Worm (Caenorhabditis elegans) whole organism, mixed stage, embryonic: ENCODE measurements around the gene rbm-25.

Source experiments
- ceh-83 ChIP-seq: fragments of 200-800 bp; sonication (Bioruptor generic); optimal IDR thresholded peaks from 2 replicates; lab custom pipeline; 2018; ENCODE audit warnings: mild to moderate bottlenecking, missing genetic modification characterization, missing compliant biosample characterization
- lin-13 ChIP-seq: fragments of 150-350 bp; optimal IDR thresholded peaks from 2 replicates; lab custom pipeline; 2014; ENCODE audit warnings: missing biosample characterization, missing genetic modification characterization
- lsy-2 ChIP-seq: fragments of 150-350 bp; optimal IDR thresholded peaks from 2 replicates; lab custom pipeline; 2014; ENCODE audit warnings: missing biosample characterization, missing genetic modification characterization
- pha-4 ChIP-seq: fragments of 150-350 bp; optimal IDR thresholded peaks from 2 replicates; lab custom pipeline; 2018; ENCODE audit warnings: missing biosample characterization, missing genetic modification reagents, missing genetic modification characterization
- ztf-11 ChIP-seq: fragments of 150-350 bp; optimal IDR thresholded peaks from 2 replicates; lab custom pipeline; 2014; ENCODE audit warnings: missing biosample characterization, missing genetic modification characterization

DNA sequence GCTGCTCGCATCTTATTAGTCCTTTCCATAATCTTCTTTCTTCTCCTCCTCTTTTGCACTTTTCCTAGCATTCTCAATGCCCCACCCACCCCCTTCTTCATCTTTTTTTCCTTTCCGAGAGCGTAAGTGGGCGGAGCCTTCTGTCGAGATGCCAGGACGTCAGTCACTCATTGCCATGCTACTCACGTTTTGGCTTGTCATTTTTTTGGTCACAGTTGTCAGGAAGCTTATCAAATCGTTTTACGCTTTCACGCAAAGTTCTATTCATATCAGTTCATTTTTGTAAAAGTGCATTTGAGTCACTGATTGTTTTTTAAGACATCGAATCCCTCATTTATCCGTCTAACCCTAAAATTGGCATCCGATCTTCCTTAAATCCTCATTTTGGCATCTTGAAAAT is 42.0 kb downstream of the rbm-25 start:
- no peak for TF ChIP-seq ztf-11
- TF ChIP-seq lsy-2 (tag; lab: Kevin White, UChicago) = no peak
- no peak for TF ChIP-seq lin-13 (tag; lab: Kevin White, UChicago)
- TF ChIP-seq ceh-83 = no peak
- no peak for TF ChIP-seq pha-4
